Worm (Caenorhabditis elegans) whole organism, young adult: ENCODE results near the gene srbc-34.

Source experiments
- B0261.1 ChIP-seq: sonication (generic microtip); optimal IDR thresholded peaks from 2 replicates; lab custom pipeline; 2016; ENCODE audit warnings: mild to moderate bottlenecking, missing genetic modification characterization, moderate library complexity, missing compliant biosample characterization
- F23B12.7 ChIP-seq: sonication (generic microtip); optimal IDR thresholded peaks from 2 replicates; lab custom pipeline; 2017; ENCODE audit warnings: missing genetic modification characterization, mild to moderate bottlenecking, missing compliant biosample characterization, antibody characterized with exemption, moderate library complexity; ENCODE audit not compliant: insufficient read depth
- F37B4.10 ChIP-seq: fragments of 200-800 bp; sonication (Bioruptor generic); IDR thresholded peaks from 2 replicates; pipeline ENCODE4 v1.3.6; 2022; ENCODE audit warnings: missing genetic modification characterization, missing compliant biosample characterization
- F39B2.1 ChIP-seq: fragments of 200-800 bp; sonication (Bioruptor generic); IDR thresholded peaks from 2 replicates; pipeline ENCODE4 v1.3.6; 2022; ENCODE audit warnings: missing genetic modification reagents, missing genetic modification characterization, missing compliant biosample characterization
- F49E8.2 ChIP-seq: sonication (generic microtip); optimal IDR thresholded peaks from 3 replicates; lab custom pipeline; 2017; ENCODE audit warnings: missing genetic modification characterization, mild to moderate bottlenecking, missing compliant biosample characterization, antibody characterized with exemption, moderate library complexity; ENCODE audit not compliant: insufficient read depth
- F57A8.1 ChIP-seq: fragments of 200-800 bp; sonication (Bioruptor generic); optimal IDR thresholded peaks from 2 replicates; lab custom pipeline; 2018; ENCODE audit warnings: mild to moderate bottlenecking, missing genetic modification characterization, moderate library complexity, missing compliant biosample characterization
- K11D2.4 ChIP-seq: fragments of 200-800 bp; sonication (Bioruptor generic); IDR thresholded peaks from 2 replicates; pipeline ENCODE4 v1.3.6; 2022; ENCODE audit warnings: missing genetic modification reagents, missing genetic modification characterization, missing compliant biosample characterization
- T07F8.4 ChIP-seq: sonication (generic microtip); optimal IDR thresholded peaks from 2 replicates; lab custom pipeline; 2016; ENCODE audit warnings: mild to moderate bottlenecking, missing genetic modification characterization, moderate library complexity, missing compliant biosample characterization
- Y53F4B.3 ChIP-seq: fragments of 200-800 bp; sonication (Bioruptor generic); IDR thresholded peaks from 2 replicates; pipeline ENCODE4 v1.3.6; 2022; ENCODE audit warnings: missing genetic modification reagents, missing genetic modification characterization, missing compliant biosample characterization
- Y67H2A.10 ChIP-seq: fragments of 200-800 bp; sonication (Bioruptor generic); conservative IDR thresholded peaks from 2 replicates; pipeline ENCODE4 v1.3.6; 2022; ENCODE audit warnings: missing genetic modification reagents, missing genetic modification characterization, missing compliant biosample characterization
- Y79H2A.3 ChIP-seq: fragments of 200-800 bp; sonication (Bioruptor generic); conservative IDR thresholded peaks from 2 replicates; pipeline ENCODE4 v1.3.6; 2022; ENCODE audit warnings: missing genetic modification reagents, missing genetic modification characterization, missing compliant biosample characterization
- ZK185.1 ChIP-seq: sonication (generic microtip); optimal IDR thresholded peaks from 2 replicates; lab custom pipeline; 2016; ENCODE audit warnings: mild to moderate bottlenecking, missing genetic modification characterization, missing compliant biosample characterization; ENCODE audit not compliant: poor library complexity, severe bottlenecking
- akir-1 ChIP-seq: fragments of 200-800 bp; sonication (Bioruptor generic); optimal IDR thresholded peaks from 2 replicates; lab custom pipeline; 2018; ENCODE audit warnings: mild to moderate bottlenecking, missing genetic modification characterization, moderate library complexity, missing compliant biosample characterization
- aptf-3 ChIP-seq: fragments of 200-800 bp; sonication (Bioruptor generic); IDR thresholded peaks from 2 replicates; pipeline ENCODE4 v1.3.6; 2022; ENCODE audit warnings: missing genetic modification characterization, missing compliant biosample characterization
- athp-1 ChIP-seq: sonication (generic microtip); optimal IDR thresholded peaks from 2 replicates; lab custom pipeline; 2017; ENCODE audit warnings: mild to moderate bottlenecking, missing genetic modification characterization, missing compliant biosample characterization
- cebp-1 ChIP-seq, 2 experiments: fragments of 200-800 bp in 1 of 2; sonication (Bioruptor generic) in 1 of 2; sonication (generic microtip) in 1 of 2; IDR thresholded peaks in 1 of 2; optimal IDR thresholded peaks in 1 of 2; 2 replicates each; pipeline versions ENCODE4 v1.3.6 to Lab custom; 2017 to 2022; ENCODE audit warnings: missing compliant biosample characterization in 2 of 2, missing genetic modification characterization in 2 of 2, mild to moderate bottlenecking in 1 of 2, missing genetic modification reagents in 1 of 2, moderate library complexity in 1 of 2
- cebp-2 ChIP-seq: fragments of 200-800 bp; sonication (Bioruptor generic); IDR thresholded peaks from 2 replicates; pipeline ENCODE4 v1.3.6; 2022; ENCODE audit warnings: missing genetic modification characterization, missing compliant biosample characterization
- ceh-27 ChIP-seq: fragments of 200-800 bp; sonication (Bioruptor generic); optimal IDR thresholded peaks from 2 replicates; lab custom pipeline; 2018; ENCODE audit warnings: mild to moderate bottlenecking, missing genetic modification characterization, moderate library complexity, missing compliant biosample characterization
- ceh-40 ChIP-seq: fragments of 200-800 bp; sonication (Bioruptor generic); IDR thresholded peaks from 2 replicates; pipeline ENCODE4 v1.3.6; 2022; ENCODE audit warnings: missing genetic modification characterization, missing compliant biosample characterization
- ceh-91 ChIP-seq: fragments of 200-800 bp; sonication (Bioruptor generic); IDR thresholded peaks from 2 replicates; pipeline ENCODE4 v1.3.6; 2022; ENCODE audit warnings: missing genetic modification reagents, missing genetic modification characterization, missing compliant biosample characterization
- dpff-1 ChIP-seq: sonication (generic microtip); optimal IDR thresholded peaks from 2 replicates; lab custom pipeline; 2017; ENCODE audit warnings: mild to moderate bottlenecking, missing genetic modification characterization, missing compliant biosample characterization
- efl-1 ChIP-seq: fragments of 150-350 bp; optimal IDR thresholded peaks from 2 replicates; lab custom pipeline; 2014; ENCODE audit warnings: missing biosample characterization, missing genetic modification reagents, missing genetic modification characterization
- egl-18 ChIP-seq: fragments of 200-800 bp; sonication (Bioruptor generic); IDR thresholded peaks from 2 replicates; pipeline ENCODE4 v1.3.6; 2022; ENCODE audit warnings: missing genetic modification reagents, missing genetic modification characterization, missing compliant biosample characterization
- ekl-4 ChIP-seq: fragments of 200-800 bp; sonication (Bioruptor generic); IDR thresholded peaks from 2 replicates; pipeline ENCODE4 v1.3.6; 2022; ENCODE audit warnings: missing genetic modification reagents, missing genetic modification characterization, missing compliant biosample characterization
- fkh-3 ChIP-seq: sonication (generic microtip); optimal IDR thresholded peaks from 2 replicates; lab custom pipeline; 2016; ENCODE audit warnings: mild to moderate bottlenecking, missing genetic modification characterization, missing compliant biosample characterization
- him-1 ChIP-seq: sonication (generic microtip); optimal IDR thresholded peaks from 2 replicates; lab custom pipeline; 2016; ENCODE audit warnings: missing genotype, missing genetic modification reagents, missing genetic modification characterization, missing compliant biosample characterization
- hlh-26 ChIP-seq: fragments of 200-800 bp; sonication (Bioruptor generic); conservative IDR thresholded peaks from 2 replicates; pipeline ENCODE4 v1.3.6; 2022; ENCODE audit warnings: missing genetic modification reagents, missing genetic modification characterization, missing compliant biosample characterization
- lag-1 ChIP-seq: fragments of 200-800 bp; sonication (Bioruptor generic); IDR thresholded peaks from 2 replicates; pipeline ENCODE4 v1.3.6; 2022; ENCODE audit warnings: missing genetic modification reagents, missing genetic modification characterization, missing compliant biosample characterization
- let-526 ChIP-seq: fragments of 200-800 bp; sonication (Bioruptor generic); IDR thresholded peaks from 2 replicates; pipeline ENCODE4 v1.3.6; 2022; ENCODE audit warnings: missing genetic modification reagents, missing genetic modification characterization, missing compliant biosample characterization
- lin-40 ChIP-seq: sonication (generic microtip); optimal IDR thresholded peaks from 2 replicates; lab custom pipeline; 2016; ENCODE audit warnings: missing genetic modification characterization, mild to moderate bottlenecking, missing compliant biosample characterization, missing genotype, missing genetic modification reagents
- madf-10 ChIP-seq: sonication (generic microtip); optimal IDR thresholded peaks from 2 replicates; lab custom pipeline; 2016; ENCODE audit warnings: mild to moderate bottlenecking, missing genetic modification characterization, missing compliant biosample characterization
- mes-4 ChIP-seq: sonication (generic microtip); optimal IDR thresholded peaks from 2 replicates; lab custom pipeline; 2016; ENCODE audit warnings: missing genotype, missing genetic modification characterization, missing compliant biosample characterization
- mxl-1 ChIP-seq: sonication (generic microtip); optimal IDR thresholded peaks from 2 replicates; lab custom pipeline; 2016; ENCODE audit warnings: missing genetic modification characterization, missing compliant biosample characterization
- nfyb-1 ChIP-seq: fragments of 200-800 bp; sonication (Bioruptor generic); IDR thresholded peaks from 2 replicates; pipeline ENCODE4 v1.3.6; 2022; ENCODE audit warnings: missing genetic modification reagents, missing genetic modification characterization, missing compliant biosample characterization
- nhr-90 ChIP-seq: sonication (generic microtip); optimal IDR thresholded peaks from 2 replicates; lab custom pipeline; 2016; ENCODE audit warnings: missing genotype, mild to moderate bottlenecking, missing genetic modification characterization, missing compliant biosample characterization
- pha-4 ChIP-seq: fragments of 150-350 bp; sonication (generic microtip); optimal IDR thresholded peaks from 2 replicates; lab custom pipeline; 2014; ENCODE audit warnings: missing biosample characterization, missing genetic modification reagents, missing genetic modification characterization
- repo-1 ChIP-seq: sonication (generic microtip); optimal IDR thresholded peaks from 2 replicates; lab custom pipeline; 2017; ENCODE audit warnings: mild to moderate bottlenecking, missing genetic modification characterization, missing compliant biosample characterization
- sdz-38 ChIP-seq: sonication (generic microtip); optimal IDR thresholded peaks from 2 replicates; lab custom pipeline; 2016; ENCODE audit warnings: missing genotype, missing genetic modification characterization, missing compliant biosample characterization
- snpc-1.3 ChIP-seq: sonication (generic microtip); optimal IDR thresholded peaks from 2 replicates; lab custom pipeline; 2017; ENCODE audit warnings: missing genetic modification characterization, mild to moderate bottlenecking, missing compliant biosample characterization, antibody characterized with exemption, moderate library complexity, missing genotype, missing genetic modification reagents; ENCODE audit not compliant: insufficient read depth
- snpc-3.4 ChIP-seq: sonication (generic microtip); optimal IDR thresholded peaks from 2 replicates; lab custom pipeline; 2017; ENCODE audit warnings: missing genetic modification characterization, mild to moderate bottlenecking, missing compliant biosample characterization, antibody characterized with exemption, moderate library complexity, missing genotype, missing genetic modification reagents
- snpc-4 ChIP-seq, 5 experiments: fragments of 150-350 bp in 1 of 5; sonication (generic microtip) in 4 of 5; optimal IDR thresholded peaks; 2 replicates each; lab custom pipeline; 2014 to 2018; ENCODE audit warnings: missing genetic modification characterization in 5 of 5, missing biosample characterization in 3 of 5, antibody characterized with exemption in 2 of 5, mild to moderate bottlenecking in 2 of 5, missing compliant biosample characterization in 2 of 5, missing genotype in 2 of 5, moderate library complexity in 2 of 5, missing genetic modification reagents in 1 of 5
- tbp1 ChIP-seq: fragments of 200-800 bp; sonication (Bioruptor generic); optimal IDR thresholded peaks from 2 replicates; lab custom pipeline; 2018; ENCODE audit warnings: mild to moderate bottlenecking, missing genetic modification characterization, missing compliant biosample characterization
- tlf-1 ChIP-seq: fragments of 200-800 bp; sonication (Bioruptor generic); optimal IDR thresholded peaks from 2 replicates; lab custom pipeline; 2018; ENCODE audit warnings: mild to moderate bottlenecking, missing genetic modification characterization, missing compliant biosample characterization
- zfh-2 ChIP-seq: fragments of 200-800 bp; sonication (Bioruptor generic); conservative IDR thresholded peaks from 2 replicates; pipeline ENCODE4 v1.3.6; 2022; ENCODE audit warnings: missing genetic modification reagents, missing genetic modification characterization, missing compliant biosample characterization
- zim-3 ChIP-seq: sonication (generic microtip); optimal IDR thresholded peaks from 2 replicates; lab custom pipeline; 2017; ENCODE audit warnings: mild to moderate bottlenecking, missing genetic modification characterization, moderate library complexity, missing compliant biosample characterization
- ztf-22 ChIP-seq: fragments of 200-800 bp; sonication (Bioruptor generic); optimal IDR thresholded peaks from 2 replicates; lab custom pipeline; 2018; ENCODE audit warnings: mild to moderate bottlenecking, missing genetic modification characterization, moderate library complexity, missing compliant biosample characterization
- ztf-28 ChIP-seq: fragments of 200-800 bp; sonication (Bioruptor generic); IDR thresholded peaks from 2 replicates; pipeline ENCODE4 v1.3.6; 2022; ENCODE audit warnings: missing genetic modification reagents, missing genetic modification characterization, missing compliant biosample characterization

srbc-34 gene

DNA sequence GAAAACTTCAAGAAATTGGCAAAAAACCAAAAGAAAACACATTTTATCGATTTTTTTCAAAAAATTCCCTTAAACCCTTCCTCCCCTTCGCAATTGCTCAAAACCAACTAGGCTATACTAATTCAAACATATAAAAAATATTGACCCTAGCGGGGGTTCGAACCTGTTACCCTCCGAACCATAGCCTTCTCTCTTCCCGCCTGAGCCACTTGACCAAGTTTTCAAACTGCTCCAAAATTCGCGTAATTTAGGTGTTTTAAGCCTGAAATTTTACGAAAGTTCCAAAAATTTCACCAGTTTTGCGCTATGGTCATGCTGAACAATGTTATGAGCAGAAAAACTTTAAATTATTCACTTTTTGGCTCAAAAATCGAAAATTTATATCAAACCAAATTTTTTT is 28.3 kb downstream of the srbc-34 start:
- TF ChIP-seq mxl-1 (tag; lab: Kevin White, UChicago) (no peak), fkh-3 (tag; lab: Kevin White, UChicago) (no peak), K11D2.4 (no peak), pha-4 (tag; lab: Kevin White, UChicago) (no peak), sdz-38 (no peak), F49E8.2 (no peak), aptf-3 (GFP tag; lab: Robert Waterston, UW) (0 out of 2 replicates have a peak, but pooled peaks have one; percentile 33), F23B12.7 (tag; lab: Kevin White, UChicago) (no peak), egl-18 (GFP tag; lab: Robert Waterston, UW) (no peak), F37B4.10 (GFP tag; lab: Robert Waterston, UW) (no peak), let-526 (GFP tag; lab: Robert Waterston, UW) (no peak), lin-40 (no peak), Y79H2A.3 (GFP tag; lab: Robert Waterston, UW) (no peak), nfyb-1 (GFP tag; lab: Robert Waterston, UW) (peak; percentile 50), tbp1 (GFP tag; lab: Kevin White, UChicago) (peak; percentile 65), madf-10 (tag; lab: Kevin White, UChicago) (no peak), lag-1 (GFP tag; lab: Robert Waterston, UW) (no peak), snpc-1.3 (tag; lab: Kevin White, UChicago) (no peak), cebp-1 (GFP tag; IDR thresholded peaks at IDR 0.05; lab: Robert Waterston, UW) (no peak), cebp-1 (tag; optimal IDR thresholded peaks at IDR 0.05; lab: Kevin White, UChicago) (peak; percentile 21), efl-1 (GFP tag; lab: Kevin White, UChicago) (no peak), ZK185.1 (tag; lab: Kevin White, UChicago) (no peak), athp-1 (tag; lab: Kevin White, UChicago) (no peak), tlf-1 (GFP tag; lab: Kevin White, UChicago) (no peak), mes-4 (no peak), F39B2.1 (peak; percentile 63; the same call in 1 of the 2 replicates), ceh-40 (GFP tag; lab: Robert Waterston, UW) (no peak), F57A8.1 (no peak), cebp-2 (GFP tag; lab: Robert Waterston, UW) (no peak), snpc-4 (GFP tag; optimal IDR thresholded peaks at IDR 0.05; lab: Kevin White, UChicago) (no peak), snpc-4 (tag; optimal IDR thresholded peaks at IDR 0.05; lab: Kevin White, UChicago) (no peak), nhr-90 (tag; lab: Kevin White, UChicago) (no peak), ceh-27 (no peak), akir-1 (GFP tag; lab: Kevin White, UChicago) (no peak), T07F8.4 (tag; lab: Kevin White, UChicago) (no peak), him-1 (tag; lab: Kevin White, UChicago) (peak; percentile 3), dpff-1 (tag; lab: Kevin White, UChicago) (no peak), repo-1 (no peak), Y53F4B.3 (no peak), Y67H2A.10 (GFP tag; lab: Robert Waterston, UW) (no peak), hlh-26 (GFP tag; lab: Robert Waterston, UW) (no peak), B0261.1 (tag; lab: Kevin White, UChicago) (peak; percentile 27), snpc-3.4 (tag; lab: Kevin White, UChicago) (no peak), ztf-28 (GFP tag; lab: Robert Waterston, UW) (no peak), ceh-91 (GFP tag; lab: Robert Waterston, UW) (no peak), zfh-2 (GFP tag; lab: Robert Waterston, UW) (no peak), zim-3 (tag; lab: Kevin White, UChicago) (no peak), ekl-4 (GFP tag; lab: Robert Waterston, UW) (0 out of 2 replicates have a peak, but pooled peaks have one; percentile 37), ztf-22 (GFP tag; lab: Kevin White, UChicago) (no peak)
